Worm (Caenorhabditis elegans): ENCODE data around the gene col-110.

- TF ChIP-seq unc-39 (tag; optimal IDR thresholded peaks at IDR 0.05) (no peak), lin-13 (tag; optimal IDR thresholded peaks at IDR 0.05) (no peak), elt-1 (tag; optimal IDR thresholded peaks at IDR 0.05; ENCODE audit: borderline replicate concordance, insufficient read depth) (no peak), ces-1 (GFP tag; optimal IDR thresholded peaks at IDR 0.05) (no peak), ceh-83 (GFP tag; optimal IDR thresholded peaks at IDR 0.05) (no peak), snpc-4 (tag; optimal IDR thresholded peaks at IDR 0.05) (no peak)
These were observed 807 bp downstream of the col-110 start for ce11 chrIV:4608661-4609060.
